Fruit fly (Drosophila melanogaster) whole organism, prepupa: ENCODE measurements around the gene Cp16.
A peak's percentile ranks its signal among the peaks of the same experiment; 100 is the strongest.

Experiments used
- CG10631 ChIP-seq: fragments of 200-800 bp; sonication (Bioruptor generic); optimal IDR thresholded peaks from 2 replicates; lab custom pipeline; 2016; ENCODE audit warnings: missing biosample characterization, missing genetic modification characterization
- CG10669 ChIP-seq: fragments of 200-800 bp; sonication (Bioruptor generic); optimal IDR thresholded peaks from 3 replicates; lab custom pipeline; 2018; ENCODE audit warnings: missing biosample characterization, mild to moderate bottlenecking, missing genetic modification characterization, moderate library complexity
- CG11294 ChIP-seq: fragments of 200-800 bp; sonication (Bioruptor generic); IDR thresholded peaks from 2 replicates; pipeline ENCODE4 v1.3.6; 2022; ENCODE audit warnings: missing biosample characterization, missing genetic modification characterization
- CG11762 ChIP-seq: fragments of 200-800 bp; sonication (Bioruptor generic); optimal IDR thresholded peaks from 3 replicates; lab custom pipeline; 2016; ENCODE audit warnings: missing biosample characterization, missing genetic modification characterization; ENCODE audit not compliant: insufficient read depth
- CG11902 ChIP-seq: fragments of 200-800 bp; sonication (Bioruptor generic); optimal IDR thresholded peaks from 3 replicates; lab custom pipeline; 2016; ENCODE audit warnings: missing biosample characterization, missing genetic modification characterization
- CG15336 ChIP-seq: fragments of 200-800 bp; sonication (Bioruptor generic); IDR thresholded peaks from 2 replicates; pipeline ENCODE4 v1.3.6; 2022; ENCODE audit warnings: missing biosample characterization, missing genetic modification characterization
- CG1621 ChIP-seq: fragments of 200-800 bp; sonication (Bioruptor generic); optimal IDR thresholded peaks from 3 replicates; lab custom pipeline; 2018; ENCODE audit warnings: missing biosample characterization, mild to moderate bottlenecking, missing genetic modification characterization
- CG16779 ChIP-seq: fragments of 200-800 bp; sonication (Bioruptor generic); optimal IDR thresholded peaks from 3 replicates; lab custom pipeline; 2017; ENCODE audit warnings: missing biosample characterization, mild to moderate bottlenecking, missing genetic modification characterization
- CG3032 ChIP-seq: fragments of 200-800 bp; optimal IDR thresholded peaks from 2 replicates; lab custom pipeline; 2019; ENCODE audit warnings: missing biosample characterization, mild to moderate bottlenecking, missing genetic modification characterization, moderate library complexity
- CG31627 ChIP-seq: fragments of 200-800 bp; sonication (Bioruptor generic); optimal IDR thresholded peaks from 3 replicates; lab custom pipeline; 2016; ENCODE audit warnings: missing biosample characterization, missing genetic modification characterization
- CG32006 ChIP-seq: fragments of 200-800 bp; sonication (Bioruptor generic); optimal IDR thresholded peaks from 3 replicates; lab custom pipeline; 2017; ENCODE audit warnings: missing biosample characterization, mild to moderate bottlenecking, missing genetic modification characterization
- CG34406 ChIP-seq: fragments of 200-800 bp; sonication (Bioruptor generic); optimal IDR thresholded peaks from 3 replicates; lab custom pipeline; 2016; ENCODE audit warnings: missing biosample characterization, missing genetic modification characterization
- CG4318 ChIP-seq: fragments of 200-800 bp; sonication (Bioruptor generic); optimal IDR thresholded peaks from 3 replicates; lab custom pipeline; 2017; ENCODE audit warnings: missing biosample characterization, mild to moderate bottlenecking, missing genetic modification characterization
- CG6163 ChIP-seq: fragments of 200-800 bp; sonication (Bioruptor generic); IDR thresholded peaks from 3 replicates; pipeline ENCODE4 v1.3.6; 2022; ENCODE audit warnings: missing biosample characterization, missing genetic modification characterization
- CG6276 ChIP-seq: fragments of 200-800 bp; sonication (Bioruptor generic); optimal IDR thresholded peaks from 2 replicates; lab custom pipeline; 2017; ENCODE audit warnings: missing biosample characterization, mild to moderate bottlenecking, missing genetic modification characterization
- CG6792 ChIP-seq: fragments of 200-800 bp; sonication (Bioruptor generic); optimal IDR thresholded peaks from 3 replicates; lab custom pipeline; 2016; ENCODE audit warnings: missing biosample characterization, missing genetic modification characterization
- CG6854 ChIP-seq: fragments of 200-800 bp; sonication (Bioruptor generic); optimal IDR thresholded peaks from 2 replicates; lab custom pipeline; 2017; ENCODE audit warnings: missing biosample characterization, mild to moderate bottlenecking, missing genetic modification characterization
- CG8119 ChIP-seq: fragments of 200-800 bp; sonication (Bioruptor generic); IDR thresholded peaks from 3 replicates; pipeline ENCODE4 v1.3.6; 2022; ENCODE audit warnings: missing biosample characterization, missing genetic modification characterization
- CG8319 ChIP-seq: fragments of 200-800 bp; sonication (Bioruptor generic); optimal IDR thresholded peaks from 3 replicates; lab custom pipeline; 2016; ENCODE audit warnings: missing biosample characterization, missing genetic modification characterization
- CG9139 ChIP-seq: fragments of 200-800 bp; sonication (Bioruptor generic); optimal IDR thresholded peaks from 3 replicates; lab custom pipeline; 2017; ENCODE audit warnings: missing biosample characterization, mild to moderate bottlenecking, missing genetic modification characterization
- Eip75B ChIP-seq: fragments of 200-800 bp; sonication (Bioruptor generic); optimal IDR thresholded peaks from 3 replicates; lab custom pipeline; 2016; ENCODE audit warnings: missing biosample characterization, missing genetic modification characterization
- Eip78C ChIP-seq: fragments of 200-800 bp; sonication (Bioruptor generic); peaks from one replicate; lab custom pipeline; 2016; ENCODE audit warnings: missing biosample characterization, missing genetic modification characterization
- Eip93F ChIP-seq: fragments of 200-800 bp; sonication (Bioruptor generic); optimal IDR thresholded peaks from 2 replicates; lab custom pipeline; 2016; ENCODE audit warnings: missing biosample characterization, mild to moderate bottlenecking, missing genetic modification characterization
- Ets21C ChIP-seq: fragments of 200-800 bp; sonication (Bioruptor generic); optimal IDR thresholded peaks from 3 replicates; lab custom pipeline; 2016; ENCODE audit warnings: missing biosample characterization, missing genetic modification characterization
- Ets96B ChIP-seq: fragments of 200-800 bp; optimal IDR thresholded peaks from 2 replicates; lab custom pipeline; 2019; ENCODE audit warnings: missing biosample characterization, mild to moderate bottlenecking, missing genetic modification characterization, moderate library complexity
- Hr38 ChIP-seq: sonication (Bioruptor generic); optimal IDR thresholded peaks from 2 replicates; lab custom pipeline; 2016; ENCODE audit warnings: missing biosample characterization, missing genetic modification characterization
- Met ChIP-seq: fragments of 200-800 bp; sonication (Bioruptor generic); optimal IDR thresholded peaks from 3 replicates; lab custom pipeline; 2016; ENCODE audit warnings: missing biosample characterization, missing genetic modification characterization
- Smox ChIP-seq: fragments of 200-800 bp; sonication (Bioruptor generic); optimal IDR thresholded peaks from 3 replicates; lab custom pipeline; 2016; ENCODE audit warnings: missing biosample characterization, missing genetic modification characterization
- Sox14 ChIP-seq: fragments of 200-800 bp; sonication (Bioruptor generic); optimal IDR thresholded peaks from 3 replicates; lab custom pipeline; 2016; ENCODE audit warnings: missing biosample characterization, missing genetic modification characterization
- Sox15 ChIP-seq: fragments of 200-800 bp; sonication (Bioruptor generic); optimal IDR thresholded peaks from 3 replicates; lab custom pipeline; 2016; ENCODE audit warnings: missing biosample characterization, missing genetic modification characterization
- achi ChIP-seq: fragments of 200-800 bp; sonication (Bioruptor generic); optimal IDR thresholded peaks from 3 replicates; lab custom pipeline; 2016; ENCODE audit warnings: missing biosample characterization, missing genetic modification characterization
- acj6 ChIP-seq: fragments of 200-800 bp; sonication (Bioruptor generic); optimal IDR thresholded peaks from 3 replicates; lab custom pipeline; 2016; ENCODE audit warnings: missing biosample characterization, missing genetic modification characterization
- cyc ChIP-seq: fragments of 200-800 bp; sonication (Bioruptor generic); optimal IDR thresholded peaks from 3 replicates; lab custom pipeline; 2016; ENCODE audit warnings: missing biosample characterization, missing genetic modification characterization
- dsx ChIP-seq: fragments of 200-800 bp; optimal IDR thresholded peaks from 3 replicates; lab custom pipeline; 2019; ENCODE audit warnings: missing biosample characterization, mild to moderate bottlenecking, missing genetic modification characterization, moderate library complexity; ENCODE audit not compliant: poor library complexity, severe bottlenecking
- eg ChIP-seq: fragments of 200-800 bp; sonication (Bioruptor generic); IDR thresholded peaks from 3 replicates; pipeline ENCODE4 v1.3.6; 2022; ENCODE audit warnings: missing biosample characterization, missing genetic modification characterization
- esn ChIP-seq: fragments of 200-800 bp; sonication (Bioruptor generic); optimal IDR thresholded peaks from 2 replicates; lab custom pipeline; 2016; ENCODE audit warnings: missing biosample characterization, mild to moderate bottlenecking, missing genetic modification characterization, moderate library complexity
- fd59A ChIP-seq: fragments of 200-800 bp; sonication (Bioruptor generic); optimal IDR thresholded peaks from 2 replicates; lab custom pipeline; 2017; ENCODE audit warnings: missing biosample characterization, mild to moderate bottlenecking, missing genetic modification characterization, missing genetic modification reagents
- fkh ChIP-seq: fragments of 200-800 bp; sonication (Bioruptor generic); optimal IDR thresholded peaks from 3 replicates; lab custom pipeline; 2017; ENCODE audit warnings: missing biosample characterization, mild to moderate bottlenecking, missing genetic modification characterization, moderate library complexity
- lz ChIP-seq: fragments of 200-800 bp; sonication (Bioruptor generic); optimal IDR thresholded peaks from 3 replicates; lab custom pipeline; 2016; ENCODE audit warnings: missing biosample characterization, missing genetic modification characterization
- net ChIP-seq: fragments of 200-800 bp; sonication (Bioruptor generic); optimal IDR thresholded peaks from 3 replicates; lab custom pipeline; 2016; ENCODE audit warnings: missing biosample characterization, missing genetic modification characterization
- salr ChIP-seq, 2 experiments: fragments of 200-800 bp; sonication (Bioruptor generic); optimal IDR thresholded peaks; 3 replicates each; lab custom pipeline; 2016 to 2018; ENCODE audit warnings: missing biosample characterization in 2 of 2, missing genetic modification characterization in 2 of 2, mild to moderate bottlenecking in 1 of 2
- spab ChIP-seq: fragments of 200-800 bp; sonication (Bioruptor generic); optimal IDR thresholded peaks from 2 replicates; lab custom pipeline; 2017; ENCODE audit warnings: missing biosample characterization, mild to moderate bottlenecking, missing genetic modification characterization, missing genetic modification reagents
- ss ChIP-seq, 2 experiments: fragments of 200-800 bp; sonication (Bioruptor generic); optimal IDR thresholded peaks; 2 replicates in 1 of 2; 3 replicates in 1 of 2; lab custom pipeline; 2017 to 2018; ENCODE audit warnings: mild to moderate bottlenecking in 2 of 2, missing biosample characterization in 2 of 2, missing genetic modification characterization in 2 of 2, moderate library complexity in 1 of 2
- svp ChIP-seq: fragments of 200-800 bp; sonication (Bioruptor generic); peaks from one replicate; lab custom pipeline; 2016; ENCODE audit warnings: missing biosample characterization, missing genetic modification characterization
- topi ChIP-seq: fragments of 200-800 bp; sonication (Bioruptor generic); optimal IDR thresholded peaks from 3 replicates; lab custom pipeline; 2016; ENCODE audit warnings: missing biosample characterization, missing genetic modification characterization
- vri ChIP-seq: fragments of 200-800 bp; sonication (Bioruptor generic); optimal IDR thresholded peaks from 3 replicates; lab custom pipeline; 2016; ENCODE audit warnings: missing biosample characterization, mild to moderate bottlenecking, missing genetic modification characterization

Cp16 gene

DNA sequence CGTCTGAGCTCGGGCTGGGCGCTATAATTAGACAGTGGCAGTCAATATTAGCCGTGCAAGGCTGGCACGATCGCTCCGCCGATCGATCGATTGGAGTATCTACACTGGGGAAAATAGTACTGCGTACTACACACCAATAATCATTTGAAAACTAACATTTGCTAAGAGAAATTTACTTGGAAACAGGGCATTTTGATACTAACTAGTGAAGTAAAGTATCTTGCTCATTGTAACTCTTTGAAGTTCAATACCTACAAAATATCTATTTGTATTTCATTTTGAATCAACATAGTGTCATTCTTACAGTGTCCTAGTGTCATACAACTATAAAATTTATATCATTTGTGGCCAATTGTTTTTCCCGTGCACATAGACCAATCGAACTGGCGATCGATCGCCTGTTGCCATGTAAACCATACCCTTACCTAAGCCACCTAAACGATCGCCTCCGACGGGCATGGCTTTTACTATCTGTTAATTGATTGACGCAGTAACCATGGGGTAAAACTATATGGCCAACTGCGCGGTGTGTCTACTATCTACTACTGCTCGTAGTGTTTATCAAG, 31.0 kb upstream of the Cp16 start (continued):
- TF ChIP-seq dsx (GFP tag; lab: Kevin White, UChicago) (peak; percentile 52), CG1621 (tag; lab: Kevin White, UChicago) (peak; percentile 67), CG34406 (peak; percentile 64), CG6276 (GFP tag; lab: Kevin White, UChicago) (peak; percentile 60), achi (GFP tag; lab: Kevin White, UChicago) (peak; percentile 73), CG11762 (GFP tag; lab: Kevin White, UChicago) (peak; percentile 42), CG8319 (GFP tag; lab: Kevin White, UChicago) (no peak), Sox15 (GFP tag; lab: Kevin White, UChicago) (peak; percentile 52), topi (peak; percentile 52), Ets21C (GFP tag; lab: Kevin White, UChicago) (peak; percentile 40), Smox (GFP tag; lab: Kevin White, UChicago) (peak; percentile 53), CG11294 (GFP tag; lab: Robert Waterston, UW) (peak; percentile 52; the same call in 1 of the 2 replicates), CG15336 (GFP tag; lab: Robert Waterston, UW) (peak; percentile 82), lz (peak; percentile 41), Sox14 (GFP tag; lab: Kevin White, UChicago) (peak; percentile 79)

DNA sequence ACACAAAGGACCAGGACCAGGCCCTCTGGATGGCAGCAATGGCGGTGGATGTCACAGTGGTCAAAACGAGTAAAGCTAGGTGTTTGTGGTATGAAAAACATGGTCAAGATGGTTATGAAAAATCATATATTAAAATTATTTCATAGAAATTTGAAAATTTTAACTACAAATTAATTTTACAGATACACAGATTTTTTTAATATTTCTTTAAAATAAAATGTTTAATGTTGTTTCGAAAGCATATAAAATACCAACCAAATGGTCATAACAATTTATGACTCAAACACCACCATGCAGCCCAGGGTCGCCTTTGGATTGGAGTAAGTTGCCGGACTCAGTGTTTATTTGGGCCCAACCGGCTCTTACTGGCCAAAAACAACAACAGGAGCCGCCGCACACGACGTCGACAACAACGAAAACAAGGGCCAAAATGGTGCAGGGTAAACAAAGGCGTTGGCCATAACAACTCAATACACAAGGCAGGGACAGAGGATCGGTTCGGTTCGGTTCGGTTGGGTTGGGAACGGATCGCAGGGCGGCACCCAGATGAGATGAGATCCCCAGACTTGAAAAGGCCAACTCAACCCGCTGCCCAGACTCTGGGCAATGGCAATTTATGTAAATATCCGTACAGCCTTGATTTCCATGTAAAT, 29.9 kb upstream of the Cp16 start:
- TF ChIP-seq CG6854 (GFP tag; lab: Kevin White, UChicago): peak; percentile 14
- no peak for TF ChIP-seq fkh
- peak; percentile 28; the same call in 1 of the 3 replicates for TF ChIP-seq CG6163 (GFP tag; lab: Robert Waterston, UW)
- TF ChIP-seq Ets21C (GFP tag; lab: Kevin White, UChicago): no peak
- no peak for TF ChIP-seq CG15336 (GFP tag; lab: Robert Waterston, UW)
- peak; percentile 14 for TF ChIP-seq net
- peak; percentile 12 for TF ChIP-seq cyc (GFP tag; lab: Kevin White, UChicago)
- peak; percentile 65 to 88 for TF ChIP-seq ss (GFP tag; optimal IDR thresholded peaks at IDR 0.05; lab: Kevin White, UChicago)
- TF ChIP-seq dsx (GFP tag; lab: Kevin White, UChicago): peak; percentile 77
- TF ChIP-seq CG16779 (tag; lab: Kevin White, UChicago): peak; percentile 21
- TF ChIP-seq CG31627 (GFP tag; lab: Kevin White, UChicago): peak; percentile 30
- peak; percentile 71 for TF ChIP-seq acj6
- TF ChIP-seq CG10669 (GFP tag; lab: Kevin White, UChicago): peak; percentile 77
- peak; percentile 33 for TF ChIP-seq Sox15 (GFP tag; lab: Kevin White, UChicago)
- no peak for TF ChIP-seq CG8119 (GFP tag; lab: Robert Waterston, UW)
- peak; percentile 9 for TF ChIP-seq vri (GFP tag; lab: Kevin White, UChicago)
- peak; percentile 81 for TF ChIP-seq CG3032 (tag; lab: Kevin White, UChicago)
- TF ChIP-seq CG11902 (GFP tag; lab: Kevin White, UChicago): peak; percentile 63
- TF ChIP-seq lz: peak; percentile 41
- TF ChIP-seq CG9139: peak; percentile 68
- TF ChIP-seq CG11762 (GFP tag; lab: Kevin White, UChicago): peak; percentile 13
- TF ChIP-seq achi (GFP tag; lab: Kevin White, UChicago): peak; percentile 72
- TF ChIP-seq Eip93F (GFP tag; lab: Kevin White, UChicago): peak; percentile 24
- TF ChIP-seq svp: peak; percentile 83
- TF ChIP-seq esn (GFP tag; lab: Kevin White, UChicago): peak; percentile 71
- TF ChIP-seq CG4318 (GFP tag; lab: Kevin White, UChicago): no peak
- no peak for TF ChIP-seq Hr38 (GFP tag; lab: Kevin White, UChicago)
- TF ChIP-seq eg (GFP tag; lab: Robert Waterston, UW): no peak
- peak; percentile 56 for TF ChIP-seq Smox (GFP tag; lab: Kevin White, UChicago)
- peak; percentile 94 for TF ChIP-seq Eip78C (GFP tag; lab: Kevin White, UChicago)
- TF ChIP-seq CG6276 (GFP tag; lab: Kevin White, UChicago): no peak
- TF ChIP-seq Eip75B (GFP tag; lab: Kevin White, UChicago): peak; percentile 56
- peak; percentile 80 for TF ChIP-seq CG6792 (GFP tag; lab: Kevin White, UChicago)
- no peak for TF ChIP-seq salr (GFP tag; optimal IDR thresholded peaks at IDR 0.05; lab: Kevin White, UChicago)
- TF ChIP-seq CG32006: no peak
- TF ChIP-seq spab (GFP tag; lab: Kevin White, UChicago): peak; percentile 67
- TF ChIP-seq fd59A (GFP tag; lab: Kevin White, UChicago): peak; percentile 72
- TF ChIP-seq CG10631 (GFP tag; lab: Kevin White, UChicago): peak; percentile 59
- TF ChIP-seq Ets96B: peak; percentile 89
- TF ChIP-seq CG34406: peak; percentile 67
- TF ChIP-seq Met (GFP tag; lab: Kevin White, UChicago): peak; percentile 65
